Worm (Caenorhabditis elegans) whole organism, late embryonic: ENCODE data around the gene F42F12.11.

Source experiments
- K09A11.1 ChIP-seq: sonication (generic microtip); optimal IDR thresholded peaks from 2 replicates; lab custom pipeline; 2017; ENCODE audit warnings: antibody characterized with exemption, mild to moderate bottlenecking, missing genetic modification characterization, missing compliant biosample characterization; ENCODE audit not compliant: insufficient read depth
- ceh-14 ChIP-seq: sonication (generic microtip); optimal IDR thresholded peaks from 2 replicates; lab custom pipeline; 2016; ENCODE audit warnings: missing genotype, missing genetic modification characterization, missing compliant biosample characterization
- ceh-34 ChIP-seq: sonication (generic microtip); optimal IDR thresholded peaks from 2 replicates; lab custom pipeline; 2016; ENCODE audit warnings: mild to moderate bottlenecking, missing genetic modification characterization, missing compliant biosample characterization
- che-1 ChIP-seq: sonication (generic microtip); optimal IDR thresholded peaks from 2 replicates; lab custom pipeline; 2016; ENCODE audit warnings: mild to moderate bottlenecking, missing genetic modification characterization, missing compliant biosample characterization
- elt-4 ChIP-seq: sonication (generic microtip); optimal IDR thresholded peaks from 2 replicates; lab custom pipeline; 2016; ENCODE audit warnings: missing genetic modification characterization, missing compliant biosample characterization
- fkh-10 ChIP-seq: fragments of 150-350 bp; optimal IDR thresholded peaks from 2 replicates; lab custom pipeline; 2014; ENCODE audit warnings: missing biosample characterization, missing genetic modification reagents, missing genetic modification characterization
- lin-11 ChIP-seq: fragments of 200-800 bp; sonication (Bioruptor generic); optimal IDR thresholded peaks from 2 replicates; lab custom pipeline; 2018; ENCODE audit warnings: mild to moderate bottlenecking, missing genetic modification characterization, missing compliant biosample characterization
- nfya-1 ChIP-seq: sonication (generic microtip); optimal IDR thresholded peaks from 2 replicates; lab custom pipeline; 2017; ENCODE audit warnings: missing genetic modification characterization, mild to moderate bottlenecking, missing compliant biosample characterization, antibody characterized with exemption, moderate library complexity
- nhr-11 ChIP-seq: fragments of 150-350 bp; optimal IDR thresholded peaks from 2 replicates; lab custom pipeline; 2014; ENCODE audit warnings: missing biosample characterization, missing genetic modification characterization
- tbx-2 ChIP-seq: sonication (generic microtip); optimal IDR thresholded peaks from 2 replicates; lab custom pipeline; 2016; ENCODE audit warnings: missing genetic modification characterization, missing compliant biosample characterization

- TF ChIP-seq K09A11.1 (tag; lab: Kevin White, UChicago) (no peak), lin-11 (tag; lab: Kevin White, UChicago) (no peak), fkh-10 (GFP tag; lab: Kevin White, UChicago) (no peak), nfya-1 (tag; lab: Kevin White, UChicago) (no peak), che-1 (tag; lab: Kevin White, UChicago) (no peak), nhr-11 (tag; lab: Kevin White, UChicago) (no peak), ceh-14 (tag; lab: Kevin White, UChicago) (no peak), elt-4 (tag; lab: Kevin White, UChicago) (no peak), tbx-2 (tag; lab: Kevin White, UChicago) (no peak), ceh-34 (tag; lab: Kevin White, UChicago) (no peak)
These were observed 18.0 kb downstream of the F42F12.11 start, which contains the start of gene F19H6.5 for ce11 chrX:12364804-12365203.
